Worm (Caenorhabditis elegans): Measurements from ENCODE around the gene T05B11.4.
"Not testable (repeated sequence)": the region's sequence is repeated elsewhere in the genome, so short reads cannot be mapped to it uniquely, and the experiment has no call there.

The T05B11.4 gene

DNA sequence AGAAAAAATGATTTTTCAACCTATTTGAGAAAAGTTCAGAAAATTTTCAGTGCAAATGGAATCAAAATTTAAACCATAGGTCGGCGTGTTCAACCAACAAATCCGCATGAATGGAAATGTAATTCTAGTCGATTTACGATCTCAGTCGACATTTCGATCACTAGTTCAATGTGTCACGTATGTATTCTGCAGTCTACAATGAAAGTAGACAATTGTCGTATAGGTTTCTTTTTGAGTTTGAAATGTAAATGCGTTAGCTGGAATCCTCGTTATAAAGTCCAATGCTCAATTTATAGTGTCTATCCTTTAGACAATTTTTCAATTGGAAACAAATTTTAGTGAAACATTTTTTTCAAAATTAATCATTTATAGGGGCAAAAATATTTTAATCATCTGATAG, 38.4 kb downstream of the T05B11.4 start, which contains the start of gene ZK105.12:
TSS of gene ZK105.12 (minus strand) at position 101 of the 400 bp plus-strand sequence.
- TF ChIP-seq ztf-4 (tag; optimal IDR thresholded peaks at IDR 0.05) (no peak), nhr-25 (tag; optimal IDR thresholded peaks at IDR 0.05) (no peak), ceh-16 (tag; optimal IDR thresholded peaks at IDR 0.05) (no peak), nhr-11 (tag; optimal IDR thresholded peaks at IDR 0.05) (no peak), nhr-28 (tag; optimal IDR thresholded peaks at IDR 0.05) (no peak), nhr-237 (tag; optimal IDR thresholded peaks at IDR 0.05) (no peak), ama-1 (optimal IDR thresholded peaks at IDR 0.05) (no peak), elt-3 (tag; optimal IDR thresholded peaks at IDR 0.05) (no peak), elt-2 (tag; optimal IDR thresholded peaks at IDR 0.05) (no peak), egl-27 (tag; optimal IDR thresholded peaks at IDR 0.05) (no peak), hmg-11 (tag; optimal IDR thresholded peaks at IDR 0.05) (no peak)

DNA sequence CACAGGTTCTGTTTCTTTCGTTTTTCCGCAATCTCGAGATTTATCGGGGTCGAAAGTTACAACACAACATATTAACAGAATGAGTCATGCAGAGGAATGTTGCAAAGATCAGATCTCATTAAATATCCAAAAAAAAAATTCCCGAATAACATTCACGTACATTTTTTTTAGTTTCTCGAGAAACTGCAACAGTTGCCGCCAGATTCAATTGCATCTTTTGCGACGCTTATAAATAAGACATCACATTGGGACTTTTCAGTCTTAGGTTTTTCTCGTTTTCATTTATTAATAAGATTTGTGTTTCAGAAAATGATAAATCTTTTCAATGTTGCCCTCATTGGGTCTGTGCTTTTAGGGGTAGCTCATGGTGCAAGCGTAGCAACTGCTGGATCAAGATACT, 40.8 kb downstream of the T05B11.4 start, which contains the start of gene ZK105.1:
TSS of gene ZK105.1 (plus strand) at position 301 of the 400 bp plus-strand sequence.
- TF ChIP-seq fkh-10 (GFP tag; optimal IDR thresholded peaks at IDR 0.05) (no peak), mdl-1 (tag; optimal IDR thresholded peaks at IDR 0.05) (no peak)

DNA sequence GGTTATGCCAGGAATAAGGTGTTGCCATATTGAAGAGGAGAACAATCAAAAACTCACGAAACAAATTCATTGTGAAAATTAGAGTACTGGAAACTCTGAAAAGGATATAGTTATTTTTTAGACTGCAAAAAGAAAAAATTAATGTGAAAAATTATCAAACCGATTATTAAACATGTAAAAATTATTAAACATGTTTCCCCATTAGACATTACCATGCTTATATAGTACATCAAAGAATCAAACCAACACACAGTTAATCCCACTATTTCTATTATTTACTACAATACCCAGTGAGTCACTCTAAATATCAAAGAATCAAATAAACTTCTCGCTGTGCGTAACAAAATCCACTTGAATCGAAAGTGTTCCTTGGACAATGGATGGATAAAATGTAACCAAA, 41.4 kb downstream of the T05B11.4 start, which contains the start of gene ZK105.13:
TSS of gene ZK105.13 (minus strand) at position 101 of the 400 bp plus-strand sequence.
- TF ChIP-seq elt-1 (tag; optimal IDR thresholded peaks at IDR 0.05) (no peak), egl-27 (tag; optimal IDR thresholded peaks at IDR 0.05) (no peak), mdl-1 (tag; optimal IDR thresholded peaks at IDR 0.05) (no peak), nhr-11 (tag; optimal IDR thresholded peaks at IDR 0.05) (no peak), nhr-12 (tag; optimal IDR thresholded peaks at IDR 0.05) (no peak), fkh-2 (tag; optimal IDR thresholded peaks at IDR 0.05) (no peak), tbx-2 (tag; optimal IDR thresholded peaks at IDR 0.05) (no peak), jun-1 (tag; optimal IDR thresholded peaks at IDR 0.05) (no peak), daf-12 (tag; optimal IDR thresholded peaks at IDR 0.05) (no peak)

DNA sequence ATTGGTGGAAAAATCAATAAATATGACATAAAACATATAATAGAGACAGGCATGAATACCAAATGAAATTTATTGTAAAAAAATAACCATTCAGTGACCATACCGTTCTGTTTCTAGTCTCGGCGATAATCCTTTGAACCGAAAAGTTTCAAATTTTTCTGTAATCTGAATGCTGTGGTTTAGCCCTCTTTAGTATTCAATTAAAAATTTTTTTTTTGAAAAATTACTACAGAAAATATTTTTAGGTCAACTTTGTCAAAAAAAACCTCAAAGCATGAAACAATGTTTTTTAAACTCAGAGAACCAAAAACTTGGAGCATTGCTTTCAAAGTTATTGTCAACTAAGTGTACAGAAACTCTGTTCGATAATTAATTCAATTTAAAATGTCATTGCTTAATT, 45.9 kb downstream of the T05B11.4 start, which contains the start of gene ZK105.11:
TSS of gene ZK105.11 (minus strand) at position 101 of the 400 bp plus-strand sequence.
- TF ChIP-seq snpc-4 (tag; optimal IDR thresholded peaks at IDR 0.05) (no peak), pqm-1 (tag; optimal IDR thresholded peaks at IDR 0.05) (no peak), zag-1 (tag; optimal IDR thresholded peaks at IDR 0.05) (no peak), nhr-25 (tag; optimal IDR thresholded peaks at IDR 0.05) (no peak), lsy-12 (tag; optimal IDR thresholded peaks at IDR 0.05) (no peak), ceh-82 (tag; optimal IDR thresholded peaks at IDR 0.05) (no peak), nhr-237 (tag; optimal IDR thresholded peaks at IDR 0.05) (no peak), unc-62 (GFP tag; optimal IDR thresholded peaks at IDR 0.05) (no peak)

DNA sequence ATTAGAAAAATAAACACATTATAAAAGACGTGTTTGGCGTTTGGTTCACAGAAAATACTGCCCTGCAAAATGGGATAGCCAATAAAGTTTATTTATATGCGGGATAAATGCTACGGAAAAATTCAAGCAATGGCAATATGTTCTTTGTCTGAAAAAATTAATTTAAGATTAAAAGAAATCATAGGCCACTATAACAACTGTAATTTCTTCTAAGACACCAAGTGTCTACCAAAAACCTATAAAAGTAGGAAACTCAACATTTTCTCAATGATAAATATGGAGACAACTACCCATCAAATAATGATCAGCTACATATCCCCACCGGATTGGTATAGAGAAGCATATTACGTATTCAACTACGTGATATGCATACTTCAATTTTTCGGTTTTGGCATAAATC, 49.1 kb downstream of the T05B11.4 start, which contains the start of gene srw-3:
TSS of gene srw-3 (plus strand) at position 301 of the 400 bp plus-strand sequence.
- TF ChIP-seq nhr-237 (tag; optimal IDR thresholded peaks at IDR 0.05) (no peak), nhr-77 (tag; optimal IDR thresholded peaks at IDR 0.05) (no peak), ztf-4 (tag; optimal IDR thresholded peaks at IDR 0.05) (no peak), jun-1 (tag; optimal IDR thresholded peaks at IDR 0.05) (no peak), R02D3.7 (tag; optimal IDR thresholded peaks at IDR 0.05) (no peak), sea-2 (GFP tag; optimal IDR thresholded peaks at IDR 0.05) (no peak), nhr-43 (tag; optimal IDR thresholded peaks at IDR 0.05; ENCODE audit: poor library complexity, severe bottlenecking) (no peak), elt-3 (tag; optimal IDR thresholded peaks at IDR 0.05) (no peak), fkh-10 (GFP tag; optimal IDR thresholded peaks at IDR 0.05) (no peak), mdl-1 (tag; optimal IDR thresholded peaks at IDR 0.05) (no peak), tbx-2 (tag; optimal IDR thresholded peaks at IDR 0.05) (no peak), ceh-16 (tag; optimal IDR thresholded peaks at IDR 0.05) (no peak), unc-39 (tag; optimal IDR thresholded peaks at IDR 0.05) (no peak)

DNA sequence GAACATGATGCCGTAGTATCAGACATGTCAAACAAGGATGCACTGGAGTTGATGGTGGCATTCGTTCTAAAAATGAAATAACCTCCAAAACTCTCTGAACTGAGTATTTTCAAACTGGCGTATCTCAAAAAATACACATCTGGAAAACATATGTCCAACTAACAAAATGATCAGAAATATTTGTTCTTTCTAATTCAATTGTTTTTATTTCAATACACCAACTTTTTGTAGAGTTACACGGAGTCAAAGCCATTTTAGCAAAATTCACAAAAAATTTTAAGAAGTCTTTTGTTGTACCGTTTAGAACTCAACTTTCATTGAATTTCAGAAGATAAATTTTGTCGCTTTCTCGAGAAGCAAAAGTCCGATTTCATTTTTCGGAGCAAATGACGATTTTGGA, 50.9 kb downstream of the T05B11.4 start, which contains the start of gene srsx-40:
TSS of gene srsx-40 (minus strand) at position 101 of the 400 bp plus-strand sequence.
- not testable (repeated sequence) for TF ChIP-seq nhr-77 (tag; optimal IDR thresholded peaks at IDR 0.05); fkh-10 (GFP tag; optimal IDR thresholded peaks at IDR 0.05); skn-1 (tag; optimal IDR thresholded peaks at IDR 0.05)
